Fruit fly (Drosophila melanogaster) S2 (cell line): Measurements from ENCODE around the gene CG4955.

Source experiments
- CG8478 ChIP-seq: fragments of >200 bp; optimal IDR thresholded peaks from 2 replicates; lab custom pipeline; 2018
- CTCF ChIP-seq, 2 experiments: fragments of >200 bp; optimal IDR thresholded peaks; 2 replicates each; lab custom pipeline; 2018

DNA sequence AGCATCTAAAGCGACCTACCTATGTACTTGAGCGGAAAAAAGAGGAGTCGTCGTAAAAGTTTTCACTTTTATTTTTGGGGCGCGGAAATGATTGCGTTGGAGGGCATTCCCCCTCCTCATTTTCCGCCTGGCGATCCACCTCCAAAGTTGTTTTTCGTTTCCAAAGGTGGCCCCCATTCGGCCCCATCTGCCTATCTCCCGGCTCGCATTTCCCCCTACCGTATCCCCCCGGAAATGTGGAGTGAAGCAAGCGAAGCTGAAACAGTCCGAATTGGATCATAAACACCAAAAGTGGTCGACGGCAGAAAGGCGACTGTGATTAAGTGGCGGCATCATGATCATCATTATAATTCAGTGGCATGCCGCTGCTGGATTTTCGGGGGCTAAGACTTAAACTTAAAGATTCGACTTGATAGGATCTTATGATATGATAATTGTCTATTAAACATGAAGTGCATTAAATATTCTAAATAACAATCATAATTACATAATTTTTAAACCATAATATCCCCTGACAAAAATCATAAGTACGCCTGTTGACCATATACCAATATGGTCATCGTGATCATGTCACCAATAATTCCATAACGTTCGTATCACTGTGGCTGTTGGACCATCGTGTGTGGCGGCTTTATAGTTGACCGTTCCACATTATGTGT lies 42.4 kb downstream of the CG4955 start:
- TF ChIP-seq CTCF (optimal IDR thresholded peaks at IDR 0.05; lab: Kevin White, UChicago) (no peak), CG8478 (lab: Kevin White, UChicago) (no peak)
